Worm (Caenorhabditis elegans): ENCODE data around the gene F25B5.3.

Gene F25B5.3

DNA sequence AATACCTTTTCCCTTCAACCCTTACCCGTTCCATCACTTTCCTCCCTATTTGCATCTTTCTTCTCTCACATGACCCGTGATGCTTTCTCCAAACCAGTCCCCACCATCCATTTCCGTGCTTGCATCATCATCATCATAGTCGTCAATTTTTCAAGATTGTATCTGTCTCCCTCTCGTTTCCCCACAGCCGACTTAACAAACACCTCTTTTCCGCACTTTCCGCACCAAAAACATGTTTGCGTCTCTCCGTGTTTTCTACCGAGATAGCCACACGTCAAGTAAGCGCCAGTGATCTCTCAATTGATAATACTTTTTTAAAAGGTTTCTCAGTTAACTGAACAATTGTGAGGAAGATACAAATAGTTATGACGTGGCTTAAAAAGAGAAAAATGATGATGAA is 10.7 kb upstream of the F25B5.3 start (continued):
- peak; percentile 85 for TF ChIP-seq cey-2 (tag; optimal IDR thresholded peaks at IDR 0.05; ENCODE audit: borderline replicate concordance, insufficient read depth)
- TF ChIP-seq zip-11 (GFP tag; IDR thresholded peaks at IDR 0.05): no peak
- TF ChIP-seq lsy-2 (tag; optimal IDR thresholded peaks at IDR 0.05): peak; percentile 35 to 72
- TF ChIP-seq spr-3 (GFP tag; optimal IDR thresholded peaks at IDR 0.05): no peak
- no peak for TF ChIP-seq ces-1 (GFP tag; optimal IDR thresholded peaks at IDR 0.05)
- TF ChIP-seq mxl-3 (GFP tag; optimal IDR thresholded peaks at IDR 0.05): peak; percentile 83
- TF ChIP-seq nhr-28 (tag; optimal IDR thresholded peaks at IDR 0.05): peak; percentile 85
- TF ChIP-seq hlh-30 (tag; optimal IDR thresholded peaks at IDR 0.05; ENCODE audit: insufficient read depth): peak; percentile 93
- TF ChIP-seq nhr-6 (tag; optimal IDR thresholded peaks at IDR 0.05): peak; percentile 34
- peak; percentile 0 for TF ChIP-seq ceh-28 (tag; optimal IDR thresholded peaks at IDR 0.05)
- peak; percentile 63; the same call in 1 of the 2 replicates for TF ChIP-seq ctbp-1 (GFP tag; IDR thresholded peaks at IDR 0.05)
- peak; percentile 45; the same call in 1 of the 2 replicates for TF ChIP-seq hmg-1.1 (GFP tag; IDR thresholded peaks at IDR 0.05)
- TF ChIP-seq nhr-48 (tag; optimal IDR thresholded peaks at IDR 0.05): peak; percentile 84
- TF ChIP-seq lin-38 (GFP tag; IDR thresholded peaks at IDR 0.05): no peak
- TF ChIP-seq nhr-11 (tag; optimal IDR thresholded peaks at IDR 0.05): peak; percentile 64
- no peak for TF ChIP-seq daf-12 (tag; optimal IDR thresholded peaks at IDR 0.05)
- 0 out of 2 replicates have a peak, but pooled peaks have one; percentile 8 for TF ChIP-seq zfp-3 (GFP tag; conservative IDR thresholded peaks at IDR 0.05)
- no peak for TF ChIP-seq mdt-29 (GFP tag; IDR thresholded peaks at IDR 0.05)
- no peak for TF ChIP-seq skn-1 (tag; optimal IDR thresholded peaks at IDR 0.05)
- TF ChIP-seq php-3 (GFP tag; IDR thresholded peaks at IDR 0.05): no peak
- TF ChIP-seq nhr-111 (GFP tag; optimal IDR thresholded peaks at IDR 0.05): no peak
- TF ChIP-seq vab-7 (GFP tag; IDR thresholded peaks at IDR 0.05): no peak
- peak; percentile 14 for TF ChIP-seq zip-2 (tag; optimal IDR thresholded peaks at IDR 0.05)
- no peak for TF ChIP-seq pha-4 (GFP tag; IDR thresholded peaks at IDR 0.05)
- no peak for TF ChIP-seq pha-4 (tag; optimal IDR thresholded peaks at IDR 0.05)
- no peak for TF ChIP-seq F49E8.2 (tag; optimal IDR thresholded peaks at IDR 0.05; ENCODE audit: borderline replicate concordance)
- no peak for TF ChIP-seq madf-5 (GFP tag; IDR thresholded peaks at IDR 0.05)
- TF ChIP-seq rbr-2 (tag; optimal IDR thresholded peaks at IDR 0.05): peak; percentile 66

DNA sequence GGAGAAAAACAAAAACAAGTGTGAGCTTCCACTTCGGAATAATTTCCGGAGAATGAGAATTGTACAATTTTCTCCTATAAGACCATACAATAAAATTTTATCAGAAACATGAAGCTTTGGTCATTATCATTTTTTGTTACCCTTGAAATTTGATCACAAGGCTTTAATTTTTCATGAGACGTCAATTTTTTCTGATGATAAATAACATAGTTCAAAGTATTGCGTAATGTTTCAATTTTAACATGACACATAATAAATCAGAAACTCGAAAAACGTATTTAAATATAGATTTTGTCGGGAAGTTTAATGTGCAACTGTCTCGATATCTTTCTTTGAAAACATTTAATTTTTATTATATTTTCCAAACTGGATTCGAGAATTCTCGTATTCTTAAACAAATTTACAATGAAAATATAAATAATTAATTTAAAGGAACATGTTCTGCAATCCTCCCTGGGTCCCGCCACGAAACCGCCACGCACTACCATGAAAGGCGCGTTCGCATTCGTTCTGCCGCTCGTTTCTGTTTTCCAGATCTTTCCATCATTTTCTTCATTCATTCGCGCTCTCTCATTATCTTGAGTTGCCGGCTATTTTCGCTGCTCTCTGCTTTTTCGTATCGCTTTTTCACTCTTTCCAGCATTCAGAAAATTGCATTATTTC is 9.8 kb upstream of the F25B5.3 start:
- no peak for TF ChIP-seq ZK546.5 (tag; optimal IDR thresholded peaks at IDR 0.05)
- peak; percentile 27 for TF ChIP-seq mes-2 (tag; optimal IDR thresholded peaks at IDR 0.05; ENCODE audit: poor library complexity, severe bottlenecking)
- TF ChIP-seq F10B5.3 (tag; optimal IDR thresholded peaks at IDR 0.05): no peak
- TF ChIP-seq ceh-20 (GFP tag; IDR thresholded peaks at IDR 0.05): peak; percentile 58
- TF ChIP-seq hmg-1.1 (GFP tag; IDR thresholded peaks at IDR 0.05): no peak
- no peak for TF ChIP-seq nhr-10 (tag; optimal IDR thresholded peaks at IDR 0.05)
- peak; percentile 84 for TF ChIP-seq unc-130 (GFP tag; optimal IDR thresholded peaks at IDR 0.05)
- peak; percentile 23 for TF ChIP-seq T20F7.1 (GFP tag; optimal IDR thresholded peaks at IDR 0.05)
- peak; percentile 23 for TF ChIP-seq pqm-1 (tag; optimal IDR thresholded peaks at IDR 0.05)
- peak; percentile 78 for TF ChIP-seq php-3 (GFP tag; IDR thresholded peaks at IDR 0.05)
- TF ChIP-seq hlh-30 (tag; optimal IDR thresholded peaks at IDR 0.05; ENCODE audit: insufficient read depth): peak; percentile 67
- no peak for TF ChIP-seq dmd-8 (GFP tag; IDR thresholded peaks at IDR 0.05)
- TF ChIP-seq hlh-11 (tag; optimal IDR thresholded peaks at IDR 0.05): peak; percentile 24
- peak; percentile 43; the same call in 1 of the 2 replicates for TF ChIP-seq lin-38 (GFP tag; IDR thresholded peaks at IDR 0.05)
- TF ChIP-seq ceh-32 (tag; optimal IDR thresholded peaks at IDR 0.05; ENCODE audit: poor library complexity): no peak
- TF ChIP-seq ceh-44 (GFP tag; IDR thresholded peaks at IDR 0.05): peak; percentile 18; the same call in 1 of the 2 replicates
- TF ChIP-seq ztf-7 (tag; optimal IDR thresholded peaks at IDR 0.05): no peak
- peak; percentile 73 for TF ChIP-seq dve-1 (tag; optimal IDR thresholded peaks at IDR 0.05; ENCODE audit: insufficient read depth)
- TF ChIP-seq daf-16 (GFP tag; optimal IDR thresholded peaks at IDR 0.05): no peak
- TF ChIP-seq daf-16 (tag; optimal IDR thresholded peaks at IDR 0.05): peak; percentile 78
- no peak for TF ChIP-seq tag-97 (GFP tag; IDR thresholded peaks at IDR 0.05)
- 0 out of 2 replicates have a peak, but pooled peaks have one; percentile 33 for TF ChIP-seq dmd-6 (GFP tag; IDR thresholded peaks at IDR 0.05)
- TF ChIP-seq Y48G9A.11 (GFP tag; IDR thresholded peaks at IDR 0.05): peak; percentile 57; the same call in 1 of the 2 replicates
- TF ChIP-seq nhr-77 (tag; optimal IDR thresholded peaks at IDR 0.05): peak; percentile 36
- 0 out of 2 replicates have a peak, but pooled peaks have one; percentile 13 for TF ChIP-seq tra-1 (GFP tag; IDR thresholded peaks at IDR 0.05)
- no peak for TF ChIP-seq F37D6.2 (tag; optimal IDR thresholded peaks at IDR 0.05)

All from whole organism, L4 larva.